Worm (Caenorhabditis elegans) whole organism, L2 larva: Measurements from ENCODE around the gene B0001.8.

ENCODE experiments used
- ama-1 ChIP-seq: fragments of 150-350 bp; optimal IDR thresholded peaks from 2 replicates; lab custom pipeline; 2018; ENCODE audit warnings: inconsistent platforms
- egl-27 ChIP-seq: sonication (generic microtip); optimal IDR thresholded peaks from 3 replicates; lab custom pipeline; 2017; ENCODE audit warnings: missing biosample characterization, missing genetic modification reagents, missing genetic modification characterization
- mab-5 ChIP-seq: fragments of 150-350 bp; optimal IDR thresholded peaks from 2 replicates; lab custom pipeline; 2014; ENCODE audit warnings: missing biosample characterization, missing genetic modification characterization

DNA sequence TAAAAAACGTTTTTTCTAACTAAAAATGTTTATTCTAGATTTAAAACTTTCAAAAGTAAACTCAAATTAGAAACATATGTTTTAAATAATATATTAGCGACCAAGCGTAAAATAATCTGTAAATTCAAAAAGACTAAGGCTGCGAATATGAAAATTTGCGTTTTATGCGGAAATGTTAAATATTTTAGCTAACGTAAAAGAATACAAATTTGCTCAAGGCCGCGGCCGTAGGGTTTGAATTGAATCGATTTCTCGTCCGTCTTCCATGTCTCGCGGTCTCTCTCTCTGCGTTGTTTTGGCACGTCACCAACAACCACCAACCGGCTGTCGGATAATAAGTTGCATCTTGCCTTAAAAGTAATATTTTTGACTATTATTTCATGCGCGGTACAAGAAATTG, 47.0 kb downstream of the B0001.8 start, which contains the start of gene F11A10.5:
- TF ChIP-seq egl-27 (no peak), mab-5 (tag; lab: Kevin White, UChicago) (no peak), ama-1 (lab: Kevin White, UChicago) (no peak)
